Fruit fly (Drosophila melanogaster) whole organism, prepupa: Measurements from ENCODE around the gene CG14717.

Source experiments
- Blimp-1 ChIP-seq: fragments of 200-800 bp; sonication (Bioruptor generic); optimal IDR thresholded peaks from 3 replicates; lab custom pipeline; 2017; ENCODE audit warnings: missing biosample characterization, missing genetic modification characterization, mild to moderate bottlenecking, moderate library complexity, missing genetic modification reagents
- CG10631 ChIP-seq: fragments of 200-800 bp; sonication (Bioruptor generic); optimal IDR thresholded peaks from 2 replicates; lab custom pipeline; 2016; ENCODE audit warnings: missing biosample characterization, missing genetic modification characterization
- CG10669 ChIP-seq: fragments of 200-800 bp; sonication (Bioruptor generic); optimal IDR thresholded peaks from 3 replicates; lab custom pipeline; 2018; ENCODE audit warnings: missing biosample characterization, mild to moderate bottlenecking, missing genetic modification characterization, moderate library complexity
- CG11762 ChIP-seq: fragments of 200-800 bp; sonication (Bioruptor generic); optimal IDR thresholded peaks from 3 replicates; lab custom pipeline; 2016; ENCODE audit warnings: missing biosample characterization, missing genetic modification characterization; ENCODE audit not compliant: insufficient read depth
- CG11902 ChIP-seq: fragments of 200-800 bp; sonication (Bioruptor generic); optimal IDR thresholded peaks from 3 replicates; lab custom pipeline; 2016; ENCODE audit warnings: missing biosample characterization, missing genetic modification characterization
- CG15336 ChIP-seq: fragments of 200-800 bp; sonication (Bioruptor generic); IDR thresholded peaks from 2 replicates; pipeline ENCODE4 v1.3.6; 2022; ENCODE audit warnings: missing biosample characterization, missing genetic modification characterization
- CG1621 ChIP-seq: fragments of 200-800 bp; sonication (Bioruptor generic); optimal IDR thresholded peaks from 3 replicates; lab custom pipeline; 2018; ENCODE audit warnings: missing biosample characterization, mild to moderate bottlenecking, missing genetic modification characterization
- CG16779 ChIP-seq: fragments of 200-800 bp; sonication (Bioruptor generic); optimal IDR thresholded peaks from 3 replicates; lab custom pipeline; 2017; ENCODE audit warnings: missing biosample characterization, mild to moderate bottlenecking, missing genetic modification characterization
- CG3032 ChIP-seq: fragments of 200-800 bp; optimal IDR thresholded peaks from 2 replicates; lab custom pipeline; 2019; ENCODE audit warnings: missing biosample characterization, mild to moderate bottlenecking, missing genetic modification characterization, moderate library complexity
- CG31627 ChIP-seq: fragments of 200-800 bp; sonication (Bioruptor generic); optimal IDR thresholded peaks from 3 replicates; lab custom pipeline; 2016; ENCODE audit warnings: missing biosample characterization, missing genetic modification characterization
- CG34406 ChIP-seq: fragments of 200-800 bp; sonication (Bioruptor generic); optimal IDR thresholded peaks from 3 replicates; lab custom pipeline; 2016; ENCODE audit warnings: missing biosample characterization, missing genetic modification characterization
- CG3919 ChIP-seq: fragments of 200-800 bp; sonication (Bioruptor generic); optimal IDR thresholded peaks from 3 replicates; lab custom pipeline; 2016; ENCODE audit warnings: missing biosample characterization, missing genetic modification characterization
- CG4318 ChIP-seq: fragments of 200-800 bp; sonication (Bioruptor generic); optimal IDR thresholded peaks from 3 replicates; lab custom pipeline; 2017; ENCODE audit warnings: missing biosample characterization, mild to moderate bottlenecking, missing genetic modification characterization
- CG6163 ChIP-seq: fragments of 200-800 bp; sonication (Bioruptor generic); IDR thresholded peaks from 3 replicates; pipeline ENCODE4 v1.3.6; 2022; ENCODE audit warnings: missing biosample characterization, missing genetic modification characterization
- CG6276 ChIP-seq: fragments of 200-800 bp; sonication (Bioruptor generic); optimal IDR thresholded peaks from 2 replicates; lab custom pipeline; 2017; ENCODE audit warnings: missing biosample characterization, mild to moderate bottlenecking, missing genetic modification characterization
- CG6792 ChIP-seq: fragments of 200-800 bp; sonication (Bioruptor generic); optimal IDR thresholded peaks from 3 replicates; lab custom pipeline; 2016; ENCODE audit warnings: missing biosample characterization, missing genetic modification characterization
- CG6808 ChIP-seq: fragments of 200-800 bp; sonication (Bioruptor generic); optimal IDR thresholded peaks from 3 replicates; lab custom pipeline; 2017; ENCODE audit warnings: missing biosample characterization, missing genetic modification characterization, mild to moderate bottlenecking, moderate library complexity, missing genetic modification reagents
- CG6854 ChIP-seq: fragments of 200-800 bp; sonication (Bioruptor generic); optimal IDR thresholded peaks from 2 replicates; lab custom pipeline; 2017; ENCODE audit warnings: missing biosample characterization, mild to moderate bottlenecking, missing genetic modification characterization
- CG7368 ChIP-seq: fragments of 200-800 bp; sonication (Bioruptor generic); optimal IDR thresholded peaks from 3 replicates; lab custom pipeline; 2016; ENCODE audit warnings: missing biosample characterization, missing genetic modification characterization
- CG8319 ChIP-seq: fragments of 200-800 bp; sonication (Bioruptor generic); optimal IDR thresholded peaks from 3 replicates; lab custom pipeline; 2016; ENCODE audit warnings: missing biosample characterization, missing genetic modification characterization
- CG8632 ChIP-seq: fragments of 200-800 bp; sonication (Bioruptor generic); optimal IDR thresholded peaks from 3 replicates; lab custom pipeline; 2016; ENCODE audit warnings: missing biosample characterization, missing genetic modification characterization
- CG9139 ChIP-seq: fragments of 200-800 bp; sonication (Bioruptor generic); optimal IDR thresholded peaks from 3 replicates; lab custom pipeline; 2017; ENCODE audit warnings: missing biosample characterization, mild to moderate bottlenecking, missing genetic modification characterization
- Eip75B ChIP-seq: fragments of 200-800 bp; sonication (Bioruptor generic); optimal IDR thresholded peaks from 3 replicates; lab custom pipeline; 2016; ENCODE audit warnings: missing biosample characterization, missing genetic modification characterization
- Eip78C ChIP-seq: fragments of 200-800 bp; sonication (Bioruptor generic); peaks from one replicate; lab custom pipeline; 2016; ENCODE audit warnings: missing biosample characterization, missing genetic modification characterization
- Eip93F ChIP-seq: fragments of 200-800 bp; sonication (Bioruptor generic); optimal IDR thresholded peaks from 2 replicates; lab custom pipeline; 2016; ENCODE audit warnings: missing biosample characterization, mild to moderate bottlenecking, missing genetic modification characterization
- Ets21C ChIP-seq: fragments of 200-800 bp; sonication (Bioruptor generic); optimal IDR thresholded peaks from 3 replicates; lab custom pipeline; 2016; ENCODE audit warnings: missing biosample characterization, missing genetic modification characterization
- Ets96B ChIP-seq: fragments of 200-800 bp; optimal IDR thresholded peaks from 2 replicates; lab custom pipeline; 2019; ENCODE audit warnings: missing biosample characterization, mild to moderate bottlenecking, missing genetic modification characterization, moderate library complexity
- Gug ChIP-seq: fragments of 200-800 bp; sonication (Bioruptor generic); IDR thresholded peaks from 2 replicates; pipeline ENCODE4 v1.3.6; 2022; ENCODE audit warnings: missing biosample characterization, missing genetic modification characterization
- Hr38 ChIP-seq: sonication (Bioruptor generic); optimal IDR thresholded peaks from 2 replicates; lab custom pipeline; 2016; ENCODE audit warnings: missing biosample characterization, missing genetic modification characterization
- Hr39 ChIP-seq: fragments of 200-800 bp; sonication (Bioruptor generic); optimal IDR thresholded peaks from 2 replicates; lab custom pipeline; 2016; ENCODE audit warnings: missing biosample characterization, missing genetic modification characterization
- OdsH ChIP-seq: fragments of 200-800 bp; sonication (Bioruptor generic); optimal IDR thresholded peaks from 3 replicates; lab custom pipeline; 2016; ENCODE audit warnings: missing biosample characterization, missing genetic modification characterization
- Sox14 ChIP-seq: fragments of 200-800 bp; sonication (Bioruptor generic); optimal IDR thresholded peaks from 3 replicates; lab custom pipeline; 2016; ENCODE audit warnings: missing biosample characterization, missing genetic modification characterization
- achi ChIP-seq: fragments of 200-800 bp; sonication (Bioruptor generic); optimal IDR thresholded peaks from 3 replicates; lab custom pipeline; 2016; ENCODE audit warnings: missing biosample characterization, missing genetic modification characterization
- cyc ChIP-seq: fragments of 200-800 bp; sonication (Bioruptor generic); optimal IDR thresholded peaks from 3 replicates; lab custom pipeline; 2016; ENCODE audit warnings: missing biosample characterization, missing genetic modification characterization
- dac ChIP-seq: fragments of 200-800 bp; sonication (Bioruptor generic); optimal IDR thresholded peaks from 2 replicates; lab custom pipeline; 2017; ENCODE audit warnings: missing biosample characterization, mild to moderate bottlenecking, missing genetic modification characterization
- eg ChIP-seq: fragments of 200-800 bp; sonication (Bioruptor generic); IDR thresholded peaks from 3 replicates; pipeline ENCODE4 v1.3.6; 2022; ENCODE audit warnings: missing biosample characterization, missing genetic modification characterization
- esn ChIP-seq: fragments of 200-800 bp; sonication (Bioruptor generic); optimal IDR thresholded peaks from 2 replicates; lab custom pipeline; 2016; ENCODE audit warnings: missing biosample characterization, mild to moderate bottlenecking, missing genetic modification characterization, moderate library complexity
- fd59A ChIP-seq: fragments of 200-800 bp; sonication (Bioruptor generic); optimal IDR thresholded peaks from 2 replicates; lab custom pipeline; 2017; ENCODE audit warnings: missing biosample characterization, mild to moderate bottlenecking, missing genetic modification characterization, missing genetic modification reagents
- fkh ChIP-seq: fragments of 200-800 bp; sonication (Bioruptor generic); optimal IDR thresholded peaks from 3 replicates; lab custom pipeline; 2017; ENCODE audit warnings: missing biosample characterization, mild to moderate bottlenecking, missing genetic modification characterization, moderate library complexity
- pdm3 ChIP-seq: fragments of 200-800 bp; sonication (Bioruptor generic); optimal IDR thresholded peaks from 3 replicates; lab custom pipeline; 2016; ENCODE audit warnings: missing biosample characterization, missing genetic modification characterization
- spab ChIP-seq: fragments of 200-800 bp; sonication (Bioruptor generic); optimal IDR thresholded peaks from 2 replicates; lab custom pipeline; 2017; ENCODE audit warnings: missing biosample characterization, mild to moderate bottlenecking, missing genetic modification characterization, missing genetic modification reagents
- ss ChIP-seq, 2 experiments: fragments of 200-800 bp; sonication (Bioruptor generic); optimal IDR thresholded peaks; 2 replicates in 1 of 2; 3 replicates in 1 of 2; lab custom pipeline; 2017 to 2018; ENCODE audit warnings: mild to moderate bottlenecking in 2 of 2, missing biosample characterization in 2 of 2, missing genetic modification characterization in 2 of 2, moderate library complexity in 1 of 2
- svp ChIP-seq: fragments of 200-800 bp; sonication (Bioruptor generic); peaks from one replicate; lab custom pipeline; 2016; ENCODE audit warnings: missing biosample characterization, missing genetic modification characterization
- topi ChIP-seq: fragments of 200-800 bp; sonication (Bioruptor generic); optimal IDR thresholded peaks from 3 replicates; lab custom pipeline; 2016; ENCODE audit warnings: missing biosample characterization, missing genetic modification characterization

CG14717 gene

DNA sequence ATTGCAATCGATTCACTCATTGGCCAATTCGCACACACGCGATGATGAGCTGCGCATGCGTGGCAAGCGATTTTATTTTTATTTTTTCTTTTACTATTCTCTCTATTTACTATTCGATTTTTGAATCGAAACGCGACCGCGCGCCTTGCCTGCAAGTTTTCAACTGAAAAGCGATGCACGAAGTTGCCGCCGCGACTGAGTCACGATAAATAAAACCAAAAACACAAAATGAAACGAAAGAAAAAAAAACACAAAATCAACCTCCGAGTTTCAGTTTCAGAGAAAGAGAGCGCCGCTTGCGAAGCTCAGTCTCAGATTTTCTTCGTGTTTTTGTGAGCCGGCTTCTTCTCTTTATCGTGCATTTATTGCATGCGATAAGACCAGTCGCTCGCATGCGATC, 49.5 kb upstream of the CG14717 start (continued):
- peak; percentile 78 for TF ChIP-seq spab (GFP tag; lab: Kevin White, UChicago)
- no peak for TF ChIP-seq Hr39 (GFP tag; lab: Kevin White, UChicago)
- no peak for TF ChIP-seq CG10631 (GFP tag; lab: Kevin White, UChicago)
- TF ChIP-seq CG8319 (GFP tag; lab: Kevin White, UChicago) = no peak
- TF ChIP-seq Sox14 = peak; percentile 9
- TF ChIP-seq CG6792 (GFP tag; lab: Kevin White, UChicago) = no peak
- peak; percentile 49 for TF ChIP-seq Eip75B (GFP tag; lab: Kevin White, UChicago)
- TF ChIP-seq CG1621 (tag; lab: Kevin White, UChicago) = peak; percentile 71
- TF ChIP-seq Hr38 (GFP tag; lab: Kevin White, UChicago) = no peak
- peak; percentile 12 for TF ChIP-seq esn (GFP tag; lab: Kevin White, UChicago)
- peak; percentile 47 for TF ChIP-seq CG3032
- no peak for TF ChIP-seq CG11902 (GFP tag; lab: Kevin White, UChicago)
- TF ChIP-seq CG31627 (GFP tag; lab: Kevin White, UChicago) = no peak

DNA sequence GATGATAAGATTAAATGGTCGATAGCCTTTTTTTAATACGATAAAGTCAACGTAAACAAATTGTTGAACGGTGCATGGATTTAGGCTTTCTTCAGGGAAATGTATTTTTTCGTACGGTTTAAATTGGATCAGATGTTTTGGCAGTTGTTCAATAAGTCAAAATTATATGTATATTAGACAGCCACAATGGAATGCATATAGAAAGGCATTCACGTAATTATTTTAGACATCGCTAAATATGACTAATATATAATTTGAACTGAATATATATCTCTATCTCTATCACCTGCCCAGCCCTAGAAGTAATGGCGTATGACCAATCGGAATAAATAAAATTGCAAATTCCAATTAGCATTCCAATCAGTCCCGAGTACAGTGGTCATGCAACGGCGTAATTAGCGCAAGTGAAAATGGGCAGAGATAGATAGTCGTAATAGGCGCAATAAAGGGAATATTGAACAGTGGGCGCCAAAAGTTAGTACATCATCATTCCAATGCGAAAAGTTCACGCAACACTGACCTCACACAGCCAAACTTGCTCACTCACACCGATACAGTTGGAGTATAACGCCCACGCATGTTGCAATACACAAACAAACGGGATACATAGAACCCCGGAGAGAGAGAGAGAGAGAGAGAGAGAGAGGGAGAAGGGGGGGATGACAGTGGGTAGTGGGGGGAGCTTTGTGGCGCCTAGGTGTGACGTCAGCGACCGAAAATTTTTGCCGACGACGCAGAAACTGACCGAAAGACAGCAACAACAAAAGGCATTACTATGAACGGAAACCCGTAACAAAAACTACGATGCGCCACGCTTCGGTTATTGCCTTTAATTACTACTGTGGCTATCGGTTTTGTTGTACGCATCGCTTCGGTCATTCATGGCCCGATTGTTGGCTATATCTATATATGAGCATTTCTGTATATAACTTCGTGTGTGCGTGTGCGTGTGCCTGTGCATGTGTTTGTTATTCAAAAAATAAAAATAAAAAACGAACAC, 47.7 kb upstream of the CG14717 start:
- no peak for TF ChIP-seq OdsH (GFP tag; lab: Kevin White, UChicago)
- peak; percentile 12 for TF ChIP-seq svp
- 0 out of 3 replicates have a peak, but pooled peaks have one; percentile 32 for TF ChIP-seq eg (GFP tag; lab: Robert Waterston, UW)
- 0 out of 3 replicates have a peak, but pooled peaks have one; percentile 29 for TF ChIP-seq CG6163
- peak; percentile 51 for TF ChIP-seq Eip93F (GFP tag; lab: Kevin White, UChicago)
- TF ChIP-seq CG16779 (tag; lab: Kevin White, UChicago) = no peak
- TF ChIP-seq Eip78C = peak; percentile 4

DNA sequence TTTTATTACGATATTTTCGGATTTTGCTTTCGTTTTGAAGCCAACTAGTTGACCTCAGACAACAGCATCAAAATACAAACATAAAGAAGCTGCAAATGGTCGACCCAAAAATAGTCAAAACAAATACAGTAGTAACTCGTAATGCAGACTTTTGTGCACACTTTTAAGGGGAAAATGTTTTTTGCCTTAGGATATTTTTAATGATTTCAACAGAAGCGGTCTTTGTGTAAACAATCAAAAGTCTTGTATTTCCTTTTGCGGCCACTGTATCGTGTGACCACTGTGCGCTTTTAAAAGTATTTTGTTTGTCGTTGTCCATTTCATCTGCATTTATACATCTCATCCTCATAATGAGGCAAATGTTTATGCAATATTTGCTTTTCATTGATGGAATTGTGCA, 46.9 kb upstream of the CG14717 start:
- TF ChIP-seq Gug (GFP tag; lab: Robert Waterston, UW) (peak; percentile 83), CG15336 (GFP tag; lab: Robert Waterston, UW) (peak; percentile 86), fkh (GFP tag; lab: Kevin White, UChicago) (peak; percentile 68), dac (GFP tag; lab: Kevin White, UChicago) (peak; percentile 51), eg (GFP tag; lab: Robert Waterston, UW) (peak; percentile 94), cyc (GFP tag; lab: Kevin White, UChicago) (peak; percentile 94), Blimp-1 (GFP tag; lab: Kevin White, UChicago) (peak; percentile 74), pdm3 (GFP tag; lab: Kevin White, UChicago) (peak; percentile 91), fd59A (peak; percentile 70), CG11762 (GFP tag; lab: Kevin White, UChicago) (peak; percentile 83), CG9139 (GFP tag; lab: Kevin White, UChicago) (peak; percentile 37), achi (GFP tag; lab: Kevin White, UChicago) (peak; percentile 84), Sox14 (peak; percentile 84), CG3032 (peak; percentile 77), ss (GFP tag; optimal IDR thresholded peaks at IDR 0.05; lab: Kevin White, UChicago) (peak in 1 of 2 experiments; percentile 53), CG8632 (GFP tag; lab: Kevin White, UChicago) (peak; percentile 80), CG8319 (GFP tag; lab: Kevin White, UChicago) (peak; percentile 82), spab (GFP tag; lab: Kevin White, UChicago) (peak; percentile 55), CG1621 (tag; lab: Kevin White, UChicago) (peak; percentile 66), Ets96B (tag; lab: Kevin White, UChicago) (peak; percentile 70), CG3919 (peak; percentile 90), Hr39 (GFP tag; lab: Kevin White, UChicago) (peak; percentile 95), CG6854 (GFP tag; lab: Kevin White, UChicago) (peak; percentile 52), Ets21C (GFP tag; lab: Kevin White, UChicago) (peak; percentile 88), CG4318 (GFP tag; lab: Kevin White, UChicago) (peak; percentile 74), CG7368 (GFP tag; lab: Kevin White, UChicago) (peak; percentile 87), CG10631 (GFP tag; lab: Kevin White, UChicago) (peak; percentile 79), CG6808 (GFP tag; lab: Kevin White, UChicago) (peak; percentile 73), CG34406 (GFP tag; lab: Kevin White, UChicago) (peak; percentile 81), CG6276 (GFP tag; lab: Kevin White, UChicago) (peak; percentile 77), svp (peak; percentile 94), CG10669 (peak; percentile 80), topi (GFP tag; lab: Kevin White, UChicago) (peak; percentile 89)
